Fruit fly (Drosophila melanogaster): ENCODE results near the gene CG13288.

Gene CG13288

DNA sequence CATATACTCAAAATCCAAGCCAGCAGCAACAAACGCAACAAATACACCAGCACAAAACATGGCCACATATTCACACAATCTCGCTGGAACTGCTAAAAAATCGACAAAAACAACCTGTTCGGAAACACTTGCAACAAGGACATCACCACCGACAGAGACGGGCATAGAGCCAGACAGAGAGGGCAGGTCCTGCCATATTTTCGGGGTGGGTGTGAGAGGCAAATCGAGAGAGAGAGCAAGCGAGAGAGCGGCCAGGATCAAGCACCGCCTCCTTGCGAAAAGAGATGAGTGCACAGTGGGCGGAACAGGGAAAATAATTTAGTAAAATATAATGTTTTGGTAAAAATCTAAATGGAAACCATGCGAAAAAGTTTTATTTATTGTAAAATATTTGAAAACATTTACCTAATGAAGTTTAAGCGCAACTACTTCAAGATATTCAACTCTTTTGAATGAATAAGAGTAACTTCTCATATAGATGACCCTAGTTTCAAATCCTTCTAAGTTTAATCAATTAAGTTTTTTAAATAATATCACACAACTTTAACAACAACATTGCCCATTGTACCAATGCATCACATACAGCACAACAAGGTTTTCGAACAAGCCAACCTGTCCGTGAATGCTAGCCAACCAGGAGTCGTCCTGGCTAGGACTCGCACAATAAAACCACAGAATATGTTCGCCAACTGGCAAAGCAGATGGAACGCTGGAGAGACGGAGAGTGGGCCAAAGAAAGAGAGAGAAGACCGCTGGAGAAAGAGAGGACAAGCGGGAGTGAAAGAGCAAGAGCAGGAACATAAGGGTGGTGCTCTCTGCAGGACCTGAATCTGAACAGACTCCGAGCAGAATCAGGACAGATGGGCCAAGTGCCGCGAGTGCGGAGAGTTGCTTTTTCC, 25.6 kb upstream of the CG13288 start (continued):
- TF ChIP-seq CG13624 (GFP tag; optimal IDR thresholded peaks at IDR 0.05) (peak; percentile 18), CG4328 (GFP tag; optimal IDR thresholded peaks at IDR 0.05) (no peak), dmrt11E (tag; optimal IDR thresholded peaks at IDR 0.05) (peak; percentile 73), CG17912 (GFP tag; optimal IDR thresholded peaks at IDR 0.05) (no peak), Hr3 (GFP tag; optimal IDR thresholded peaks at IDR 0.05) (peak; percentile 65), Ssrp (tag; optimal IDR thresholded peaks at IDR 0.05) (peak; percentile 65), CG13123 (GFP tag; optimal IDR thresholded peaks at IDR 0.05) (no peak), stc (GFP tag; IDR thresholded peaks at IDR 0.05) (no peak), Deaf1 (tag; optimal IDR thresholded peaks at IDR 0.05) (peak; percentile 17), CG10209 (GFP tag; optimal IDR thresholded peaks at IDR 0.05) (peak; percentile 62), CG2875 (GFP tag; optimal IDR thresholded peaks at IDR 0.05) (peak; percentile 37), Asciz (GFP tag; optimal IDR thresholded peaks at IDR 0.05) (no peak), Taf1 (GFP tag; IDR thresholded peaks at IDR 0.05) (no peak), tup (GFP tag; optimal IDR thresholded peaks at IDR 0.05) (no peak), CG6765 (GFP tag; optimal IDR thresholded peaks at IDR 0.05) (no peak), Xrp1 (GFP tag; IDR thresholded peaks at IDR 0.05) (peak; percentile 48; the same call in 1 of the 2 replicates), Hr78 (GFP tag; optimal IDR thresholded peaks at IDR 0.05) (no peak), vvl (GFP tag; IDR thresholded peaks at IDR 0.05) (no peak), ham (GFP tag; IDR thresholded peaks at IDR 0.05) (no peak), psq (GFP tag; optimal IDR thresholded peaks at IDR 0.05) (no peak), zen (tag; optimal IDR thresholded peaks at IDR 0.05) (no peak), Usf (GFP tag; optimal IDR thresholded peaks at IDR 0.05) (peak; percentile 22), CG2202 (tag; optimal IDR thresholded peaks at IDR 0.05) (no peak), CG2199 (GFP tag; IDR thresholded peaks at IDR 0.05) (no peak), chn (GFP tag; optimal IDR thresholded peaks at IDR 0.05) (peak; percentile 51), Rfx (GFP tag; IDR thresholded peaks at IDR 0.05) (no peak), CG9437 (GFP tag; optimal IDR thresholded peaks at IDR 0.05) (peak; percentile 63), CG42726 (GFP tag; IDR thresholded peaks at IDR 0.05; ENCODE audit: partially characterized antibody) (0 out of 2 replicates have a peak, but pooled peaks have one; percentile 22), sim (GFP tag; IDR thresholded peaks at IDR 0.05) (no peak), usp (GFP tag; optimal IDR thresholded peaks at IDR 0.05) (no peak), zf30C (GFP tag; optimal IDR thresholded peaks at IDR 0.05) (no peak), CG10147 (GFP tag; optimal IDR thresholded peaks at IDR 0.05) (no peak), ac (GFP tag; optimal IDR thresholded peaks at IDR 0.05) (peak; percentile 54), Poxn (GFP tag; IDR thresholded peaks at IDR 0.05) (no peak), CoRest (tag; optimal IDR thresholded peaks at IDR 0.05) (peak; percentile 77), bowl (GFP tag; IDR thresholded peaks at IDR 0.05) (no peak), Dp (GFP tag; optimal IDR thresholded peaks at IDR 0.05) (no peak), chinmo (GFP tag; IDR thresholded peaks at IDR 0.05; ENCODE audit: partially characterized antibody) (no peak), CG11085 (GFP tag; IDR thresholded peaks at IDR 0.05) (no peak), CG4707 (GFP tag; optimal IDR thresholded peaks at IDR 0.05) (peak; percentile 91), CG6175 (GFP tag; IDR thresholded peaks at IDR 0.05) (no peak), CG3726 (GFP tag; IDR thresholded peaks at IDR 0.05) (no peak), Rx (GFP tag; IDR thresholded peaks at IDR 0.05) (no peak), Myb (GFP tag; optimal IDR thresholded peaks at IDR 0.05) (peak; percentile 7), CG5953 (GFP tag; IDR thresholded peaks at IDR 0.05) (no peak), CG12744 (GFP tag; optimal IDR thresholded peaks at IDR 0.05) (peak; percentile 38), vnd (GFP tag; IDR thresholded peaks at IDR 0.05; ENCODE audit: partially characterized antibody) (no peak), CG34224 (GFP tag; IDR thresholded peaks at IDR 0.05; ENCODE audit: partially characterized antibody) (no peak), Doc3 (GFP tag; IDR thresholded peaks at IDR 0.05; ENCODE audit: partially characterized antibody) (no peak)
